Fruit fly (Drosophila melanogaster) whole organism, embryonic: ENCODE results near the gene CG14000.
A peak's percentile ranks its signal among the peaks of the same experiment; 100 is the strongest.

Experiments used
- Aef1 ChIP-seq: fragments of 200-800 bp; sonication (Bioruptor generic); IDR thresholded peaks from 3 replicates; pipeline ENCODE4 v1.3.6; 2022; ENCODE audit warnings: missing biosample characterization, missing genetic modification characterization
- Atf-2 ChIP-seq: fragments of 200-800 bp; sonication (Bioruptor generic); optimal IDR thresholded peaks from 2 replicates; lab custom pipeline; 2016; ENCODE audit warnings: missing biosample characterization, missing genetic modification characterization
- Atf3 ChIP-seq: fragments of 200-800 bp; sonication (Bioruptor generic); optimal IDR thresholded peaks from 3 replicates; lab custom pipeline; 2016; ENCODE audit warnings: missing biosample characterization, missing genetic modification characterization
- CG10267 ChIP-seq: fragments of 200-800 bp; sonication (Bioruptor generic); optimal IDR thresholded peaks from 2 replicates; lab custom pipeline; 2018; ENCODE audit warnings: missing biosample characterization, mild to moderate bottlenecking, missing genetic modification characterization, moderate library complexity
- CG10959 ChIP-seq: fragments of 200-800 bp; sonication (Bioruptor generic); IDR thresholded peaks from 2 replicates; pipeline ENCODE4 v1.3.6; 2022; ENCODE audit warnings: missing biosample characterization, missing genetic modification characterization
- CG11723 ChIP-seq: fragments of 200-800 bp; sonication (Bioruptor generic); optimal IDR thresholded peaks from 2 replicates; lab custom pipeline; 2017; ENCODE audit warnings: missing biosample characterization, mild to moderate bottlenecking, missing genetic modification characterization
- CG1233 ChIP-seq: fragments of 200-800 bp; sonication (Bioruptor generic); optimal IDR thresholded peaks from 4 replicates; lab custom pipeline; 2018; ENCODE audit warnings: missing biosample characterization, mild to moderate bottlenecking, missing genetic modification characterization
- CG13775 ChIP-seq: fragments of 200-800 bp; sonication (Bioruptor generic); optimal IDR thresholded peaks from 3 replicates; lab custom pipeline; 2017; ENCODE audit warnings: missing biosample characterization, mild to moderate bottlenecking, missing genetic modification characterization
- CG14441 ChIP-seq: fragments of 200-800 bp; sonication (Bioruptor generic); IDR thresholded peaks from 2 replicates; pipeline ENCODE4 v1.3.6; 2022; ENCODE audit warnings: missing biosample characterization, missing genetic modification characterization
- CG18262 ChIP-seq: fragments of 200-800 bp; optimal IDR thresholded peaks from 3 replicates; lab custom pipeline; 2019; ENCODE audit warnings: missing biosample characterization, mild to moderate bottlenecking, missing genetic modification characterization, moderate library complexity
- CG2116 ChIP-seq: fragments of 200-800 bp; sonication (Bioruptor generic); optimal IDR thresholded peaks from 3 replicates; lab custom pipeline; 2018; ENCODE audit warnings: missing biosample characterization, mild to moderate bottlenecking, missing genetic modification characterization
- CG3163 ChIP-seq: fragments of 200-800 bp; sonication (Bioruptor generic); optimal IDR thresholded peaks from 3 replicates; lab custom pipeline; 2016; ENCODE audit warnings: missing biosample characterization, missing genetic modification characterization
- CG34224 ChIP-seq: fragments of 200-800 bp; sonication (Bioruptor generic); IDR thresholded peaks from 3 replicates; pipeline ENCODE4 v1.3.6; 2022; ENCODE audit warnings: missing biosample characterization, missing genetic modification characterization; ENCODE audit not compliant: partially characterized antibody
- CG3838 ChIP-seq: fragments of 200-800 bp; sonication (Bioruptor generic); optimal IDR thresholded peaks from 3 replicates; lab custom pipeline; 2016; ENCODE audit warnings: missing biosample characterization, missing genetic modification characterization
- CG7556 ChIP-seq: fragments of 200-800 bp; sonication (Bioruptor generic); optimal IDR thresholded peaks from 2 replicates; lab custom pipeline; 2017; ENCODE audit warnings: missing biosample characterization, mild to moderate bottlenecking, missing genetic modification characterization
- CG7963 ChIP-seq: fragments of 200-800 bp; sonication (Bioruptor generic); IDR thresholded peaks from 3 replicates; pipeline ENCODE4 v1.3.6; 2022; ENCODE audit warnings: missing biosample characterization, missing genetic modification characterization; ENCODE audit not compliant: partially characterized antibody
- CG8944 ChIP-seq: fragments of 200-800 bp; sonication (Bioruptor generic); optimal IDR thresholded peaks from 3 replicates; lab custom pipeline; 2016; ENCODE audit warnings: missing biosample characterization, missing genetic modification characterization
- CG9797 ChIP-seq: fragments of 200-800 bp; sonication (Bioruptor generic); optimal IDR thresholded peaks from 3 replicates; lab custom pipeline; 2018; ENCODE audit warnings: missing biosample characterization, mild to moderate bottlenecking, missing genetic modification characterization
- CG9932 ChIP-seq: fragments of 200-800 bp; sonication (Bioruptor generic); IDR thresholded peaks from 2 replicates; pipeline ENCODE4 v1.3.6; 2022; ENCODE audit warnings: missing biosample characterization, missing genetic modification characterization
- CrebB ChIP-seq: fragments of 200-800 bp; sonication (Bioruptor generic); optimal IDR thresholded peaks from 3 replicates; lab custom pipeline; 2018; ENCODE audit warnings: missing biosample characterization, mild to moderate bottlenecking, missing genetic modification characterization
- E2f2 ChIP-seq: fragments of 200-800 bp; sonication (Bioruptor generic); IDR thresholded peaks from 2 replicates; pipeline ENCODE4 v1.3.6; 2022; ENCODE audit warnings: missing biosample characterization, missing genetic modification characterization
- Gug ChIP-seq: fragments of 200-800 bp; sonication (Bioruptor generic); IDR thresholded peaks from 4 replicates; pipeline ENCODE4 v1.3.6; 2022; ENCODE audit warnings: missing biosample characterization, missing genetic modification characterization
- HLHmδ ChIP-seq: fragments of 200-800 bp; sonication (Bioruptor generic); optimal IDR thresholded peaks from 2 replicates; lab custom pipeline; 2018; ENCODE audit warnings: missing biosample characterization, mild to moderate bottlenecking, missing genetic modification characterization, moderate library complexity
- HmgZ ChIP-seq: fragments of 200-800 bp; sonication (Bioruptor generic); optimal IDR thresholded peaks from 2 replicates; lab custom pipeline; 2018; ENCODE audit warnings: missing biosample characterization, mild to moderate bottlenecking, missing genetic modification characterization
- Jarid2 ChIP-seq: fragments of 200-800 bp; sonication (Bioruptor generic); optimal IDR thresholded peaks from 3 replicates; lab custom pipeline; 2017; ENCODE audit warnings: mild to moderate bottlenecking, missing biosample characterization, missing genetic modification reagents, missing genetic modification characterization
- TFAM ChIP-seq: fragments of 200-800 bp; sonication (Bioruptor generic); optimal IDR thresholded peaks from 2 replicates; lab custom pipeline; 2017; ENCODE audit warnings: missing biosample characterization, missing genetic modification characterization, inconsistent platforms
- Vsx1 ChIP-seq: fragments of 200-800 bp; sonication (Bioruptor generic); optimal IDR thresholded peaks from 2 replicates; lab custom pipeline; 2017; ENCODE audit warnings: missing biosample characterization, mild to moderate bottlenecking, missing genetic modification characterization, missing genetic modification reagents
- Xrp1 ChIP-seq: fragments of 200-800 bp; sonication (Bioruptor generic); IDR thresholded peaks from 2 replicates; pipeline ENCODE4 v1.3.6; 2022; ENCODE audit warnings: missing biosample characterization, missing genetic modification characterization
- ab ChIP-seq: fragments of 200-800 bp; sonication (Bioruptor generic); optimal IDR thresholded peaks from 2 replicates; lab custom pipeline; 2016; ENCODE audit warnings: missing biosample characterization, missing genetic modification characterization
- ac ChIP-seq: fragments of 200-800 bp; sonication (Bioruptor generic); optimal IDR thresholded peaks from 3 replicates; lab custom pipeline; 2017; ENCODE audit warnings: missing biosample characterization, mild to moderate bottlenecking, missing genetic modification characterization
- ap ChIP-seq: fragments of 200-800 bp; sonication (Bioruptor generic); IDR thresholded peaks from 2 replicates; pipeline ENCODE4 v1.3.6; 2022; ENCODE audit warnings: missing biosample characterization, missing genetic modification characterization
- ato ChIP-seq: fragments of 200-800 bp; sonication (Bioruptor generic); IDR thresholded peaks from 2 replicates; pipeline ENCODE4 v1.3.6; 2022; ENCODE audit warnings: missing biosample characterization, missing genetic modification characterization; ENCODE audit not compliant: partially characterized antibody
- bcd ChIP-seq: fragments of 200-800 bp; sonication (Bioruptor generic); optimal IDR thresholded peaks from 2 replicates; lab custom pipeline; 2017; ENCODE audit warnings: missing biosample characterization, mild to moderate bottlenecking, missing genetic modification characterization
- btn ChIP-seq: fragments of 200-800 bp; sonication (Bioruptor generic); optimal IDR thresholded peaks from 2 replicates; lab custom pipeline; 2016; ENCODE audit warnings: missing biosample characterization, missing genetic modification characterization
- ems ChIP-seq: fragments of 200-800 bp; sonication (Bioruptor generic); optimal IDR thresholded peaks from 3 replicates; lab custom pipeline; 2016; ENCODE audit warnings: missing biosample characterization, missing genetic modification characterization
- en ChIP-seq: fragments of 200-800 bp; sonication (Bioruptor generic); optimal IDR thresholded peaks from 2 replicates; lab custom pipeline; 2016; ENCODE audit warnings: missing biosample characterization, missing genetic modification characterization
- fd102C ChIP-seq: fragments of 200-800 bp; sonication (Bioruptor generic); optimal IDR thresholded peaks from 2 replicates; lab custom pipeline; 2018; ENCODE audit warnings: missing biosample characterization, mild to moderate bottlenecking, missing genetic modification characterization, moderate library complexity
- gsb-n ChIP-seq: fragments of 200-800 bp; sonication (Bioruptor generic); optimal IDR thresholded peaks from 3 replicates; lab custom pipeline; 2018; ENCODE audit warnings: missing biosample characterization, mild to moderate bottlenecking, missing genetic modification characterization
- gt ChIP-seq: fragments of 200-800 bp; sonication (Bioruptor generic); IDR thresholded peaks from 2 replicates; pipeline ENCODE4 v1.3.6; 2022; ENCODE audit warnings: missing biosample characterization, missing genetic modification characterization
- insv ChIP-seq, 2 experiments: fragments of 200-800 bp; sonication (Bioruptor generic); optimal IDR thresholded peaks; 3 replicates each; lab custom pipeline; 2016 to 2018; ENCODE audit warnings: missing biosample characterization in 2 of 2, missing genetic modification characterization in 2 of 2
- jumu ChIP-seq: fragments of 200-800 bp; sonication (Bioruptor generic); optimal IDR thresholded peaks from 3 replicates; lab custom pipeline; 2016; ENCODE audit warnings: missing biosample characterization, missing genetic modification characterization
- lola ChIP-seq, 3 experiments: fragments of >200 bp in 2 of 3; fragments of 200-800 bp in 1 of 3; sonication (Bioruptor generic) in 1 of 3; optimal IDR thresholded peaks; 2 replicates each; lab custom pipeline; 2017 to 2019; ENCODE audit warnings: missing biosample characterization in 3 of 3, missing genetic modification characterization in 3 of 3, mild to moderate bottlenecking in 1 of 3, moderate library complexity in 1 of 3
- oc ChIP-seq: fragments of 200-800 bp; sonication (Bioruptor generic); optimal IDR thresholded peaks from 2 replicates; lab custom pipeline; 2018; ENCODE audit warnings: missing biosample characterization, mild to moderate bottlenecking, missing genetic modification characterization, moderate library complexity
- pho ChIP-seq: fragments of 200-800 bp; sonication (Bioruptor generic); optimal IDR thresholded peaks from 2 replicates; lab custom pipeline; 2016; ENCODE audit warnings: missing biosample characterization, missing genetic modification characterization
- pnt ChIP-seq: fragments of 200-800 bp; sonication (Bioruptor generic); optimal IDR thresholded peaks from 3 replicates; lab custom pipeline; 2016; ENCODE audit warnings: missing biosample characterization, missing genetic modification characterization
- run ChIP-seq: fragments of 200-800 bp; sonication (Bioruptor generic); optimal IDR thresholded peaks from 3 replicates; lab custom pipeline; 2018; ENCODE audit warnings: missing biosample characterization, mild to moderate bottlenecking, missing genetic modification characterization
- sd ChIP-seq: fragments of 200-800 bp; sonication (Bioruptor generic); optimal IDR thresholded peaks from 3 replicates; lab custom pipeline; 2018; ENCODE audit warnings: missing biosample characterization, mild to moderate bottlenecking, missing genetic modification characterization, moderate library complexity
- tx ChIP-seq: fragments of 200-800 bp; sonication (Bioruptor generic); optimal IDR thresholded peaks from 2 replicates; lab custom pipeline; 2016; ENCODE audit warnings: missing biosample characterization, missing genetic modification characterization
- zfh2 ChIP-seq: fragments of 200-800 bp; sonication (Bioruptor generic); optimal IDR thresholded peaks from 2 replicates; lab custom pipeline; 2016; ENCODE audit warnings: missing biosample characterization, missing genetic modification characterization

Gene CG14000

dm6 chr2L:5879363-5879934 lies 30.6 kb downstream of the CG14000 start, which contains the start of gene rau (continued):
- peak; percentile 53; the same call in 2 of the 3 replicates for TF ChIP-seq Aef1 (GFP tag; lab: Robert Waterston, UW)
- peak; percentile 76 for TF ChIP-seq bcd
- TF ChIP-seq ems (GFP tag; lab: Kevin White, UChicago): peak; percentile 49
- peak; percentile 53 for TF ChIP-seq CG2116 (GFP tag; lab: Kevin White, UChicago)
- TF ChIP-seq insv (GFP tag; optimal IDR thresholded peaks at IDR 0.05; lab: Kevin White, UChicago): peak in 1 of 2 experiments; percentile 88
- peak; percentile 46; the same call in 1 of the 2 replicates for TF ChIP-seq E2f2
- peak; percentile 26 for TF ChIP-seq zfh2 (GFP tag; lab: Kevin White, UChicago)
- peak; percentile 86 for TF ChIP-seq Xrp1 (GFP tag; lab: Robert Waterston, UW)
- TF ChIP-seq ab (GFP tag; lab: Kevin White, UChicago): no peak
- peak; percentile 57 for TF ChIP-seq sd
- TF ChIP-seq oc (tag; lab: Kevin White, UChicago): peak; percentile 66
- TF ChIP-seq ap (GFP tag; lab: Robert Waterston, UW): peak; percentile 37; the same call in 1 of the 2 replicates
- no peak for TF ChIP-seq gt (GFP tag; lab: Robert Waterston, UW)
- peak; percentile 60 for TF ChIP-seq gsb-n
- TF ChIP-seq btn (GFP tag; lab: Kevin White, UChicago): no peak
- no peak for TF ChIP-seq CG3163 (GFP tag; lab: Kevin White, UChicago)
- no peak for TF ChIP-seq Atf-2 (GFP tag; lab: Kevin White, UChicago)
- TF ChIP-seq CG9932 (GFP tag; lab: Robert Waterston, UW): peak; percentile 77
- peak; percentile 44; the same call in 1 of the 4 replicates for TF ChIP-seq Gug (GFP tag; lab: Robert Waterston, UW)
- TF ChIP-seq CG14441 (GFP tag; lab: Robert Waterston, UW): peak; percentile 61
- peak; percentile 82 for TF ChIP-seq CG7556 (GFP tag; lab: Kevin White, UChicago)
- TF ChIP-seq lola (GFP tag; optimal IDR thresholded peaks at IDR 0.05; lab: Kevin White, UChicago): peak in 1 of 3 experiments; percentile 68
- TF ChIP-seq CG11723 (GFP tag; lab: Kevin White, UChicago): peak; percentile 66
- TF ChIP-seq Jarid2: peak; percentile 97
- TF ChIP-seq CG7963 (GFP tag; lab: Robert Waterston, UW): 0 out of 3 replicates have a peak, but pooled peaks have one; percentile 40
- peak; percentile 43 for TF ChIP-seq fd102C
- TF ChIP-seq HLHmδ: peak; percentile 82
- TF ChIP-seq CG9797 (GFP tag; lab: Kevin White, UChicago): peak; percentile 15
- no peak for TF ChIP-seq en (GFP tag; lab: Kevin White, UChicago)
- no peak for TF ChIP-seq TFAM (GFP tag; lab: Kevin White, UChicago)
- no peak for TF ChIP-seq CG3838 (GFP tag; lab: Kevin White, UChicago)
- peak; percentile 20 for TF ChIP-seq CrebB (tag; lab: Kevin White, UChicago)
- peak; percentile 43; the same call in 1 of the 2 replicates for TF ChIP-seq ato (GFP tag; lab: Robert Waterston, UW)
- TF ChIP-seq CG1233: peak; percentile 61
- TF ChIP-seq CG18262 (tag; lab: Kevin White, UChicago): peak; percentile 85
- TF ChIP-seq run (tag; lab: Kevin White, UChicago): peak; percentile 45
- TF ChIP-seq jumu (GFP tag; lab: Kevin White, UChicago): no peak
- peak; percentile 41 for TF ChIP-seq ac
- peak; percentile 59 for TF ChIP-seq Atf3 (GFP tag; lab: Kevin White, UChicago)
- TF ChIP-seq HmgZ: peak; percentile 77
- TF ChIP-seq CG13775 (GFP tag; lab: Kevin White, UChicago): peak; percentile 69
- TF ChIP-seq pnt (GFP tag; lab: Kevin White, UChicago): no peak
- TF ChIP-seq Vsx1 (GFP tag; lab: Kevin White, UChicago): peak; percentile 78
- no peak for TF ChIP-seq CG34224
- TF ChIP-seq tx (GFP tag; lab: Kevin White, UChicago): no peak
- peak; percentile 77 for TF ChIP-seq CG10267 (tag; lab: Kevin White, UChicago)
- TF ChIP-seq CG10959 (GFP tag; lab: Robert Waterston, UW): 0 out of 2 replicates have a peak, but pooled peaks have one; percentile 33
- no peak for TF ChIP-seq pho
- peak; percentile 20 for TF ChIP-seq CG8944 (GFP tag; lab: Kevin White, UChicago)
